Fruit fly (Drosophila melanogaster): ENCODE results near the gene CG13999.

Gene CG13999

dm6 chr2L:5979957-5980861, 23.9 kb upstream of the CG13999 start (continued):
- no peak for TF ChIP-seq ttk (GFP tag; IDR thresholded peaks at IDR 0.05)
- peak; percentile 4 for TF ChIP-seq CG15269 (tag; optimal IDR thresholded peaks at IDR 0.05)
- no peak for TF ChIP-seq ato (GFP tag; IDR thresholded peaks at IDR 0.05; ENCODE audit: partially characterized antibody)
- no peak for TF ChIP-seq CG6254 (GFP tag; optimal IDR thresholded peaks at IDR 0.05)
- TF ChIP-seq CG15011 (GFP tag; optimal IDR thresholded peaks at IDR 0.05), result no peak
- peak; percentile 31 for TF ChIP-seq Asciz (GFP tag; optimal IDR thresholded peaks at IDR 0.05)
- TF ChIP-seq Gug (GFP tag; IDR thresholded peaks at IDR 0.05), result no peak
- TF ChIP-seq CG1603 (tag; optimal IDR thresholded peaks at IDR 0.05), result no peak
- TF ChIP-seq gro (GFP tag; optimal IDR thresholded peaks at IDR 0.05), result no peak
- TF ChIP-seq YL-1 (GFP tag; optimal IDR thresholded peaks at IDR 0.05), result peak; percentile 23
- peak; percentile 83 for TF ChIP-seq HLHmδ (GFP tag; optimal IDR thresholded peaks at IDR 0.05)
- no peak for TF ChIP-seq E2f1 (GFP tag; IDR thresholded peaks at IDR 0.05)
- no peak for TF ChIP-seq ci (GFP tag; IDR thresholded peaks at IDR 0.05)
- no peak for TF ChIP-seq vnd (GFP tag; IDR thresholded peaks at IDR 0.05; ENCODE audit: partially characterized antibody)
- TF ChIP-seq tgo (GFP tag; IDR thresholded peaks at IDR 0.05), result no peak
- no peak for TF ChIP-seq stc (GFP tag; IDR thresholded peaks at IDR 0.05)
- TF ChIP-seq Sry-β (GFP tag; optimal IDR thresholded peaks at IDR 0.05), result no peak
- peak; percentile 73 for TF ChIP-seq lab (GFP tag; optimal IDR thresholded peaks at IDR 0.05)
- no peak for TF ChIP-seq CG13123 (GFP tag; optimal IDR thresholded peaks at IDR 0.05)
- TF ChIP-seq CG10543 (GFP tag; optimal IDR thresholded peaks at IDR 0.05), result peak; percentile 65
- peak; percentile 25 for TF ChIP-seq CG15514 (GFP tag; optimal IDR thresholded peaks at IDR 0.05)
- TF ChIP-seq Fer2 (tag; optimal IDR thresholded peaks at IDR 0.05), result no peak
- TF ChIP-seq bbx (GFP tag; IDR thresholded peaks at IDR 0.05; ENCODE audit: partially characterized antibody), result no peak
- no peak for TF ChIP-seq ewg (GFP tag; optimal IDR thresholded peaks at IDR 0.05)
- TF ChIP-seq otp (GFP tag; IDR thresholded peaks at IDR 0.05), result no peak
- no peak for TF ChIP-seq z (GFP tag; IDR thresholded peaks at IDR 0.05)
- TF ChIP-seq hkb (optimal IDR thresholded peaks at IDR 0.05), result no peak
- no peak for TF ChIP-seq hkb (GFP tag; IDR thresholded peaks at IDR 0.05)
- no peak for TF ChIP-seq CG16815 (GFP tag; optimal IDR thresholded peaks at IDR 0.05)
- TF ChIP-seq Fer1 (GFP tag; optimal IDR thresholded peaks at IDR 0.05), result peak; percentile 82
- no peak for TF ChIP-seq Xrp1 (GFP tag; IDR thresholded peaks at IDR 0.05)
- TF ChIP-seq CG43689 (GFP tag; IDR thresholded peaks at IDR 0.05), result no peak
- TF ChIP-seq ab (GFP tag; optimal IDR thresholded peaks at IDR 0.05), result no peak
- TF ChIP-seq dmrt99B (tag; optimal IDR thresholded peaks at IDR 0.05), result peak; percentile 30
- peak in 1 of 3 experiments; percentile 79 for TF ChIP-seq Stat92E (GFP tag; optimal IDR thresholded peaks at IDR 0.05)
- no peak for TF ChIP-seq repo (GFP tag; optimal IDR thresholded peaks at IDR 0.05)
- TF ChIP-seq Opbp (GFP tag; IDR thresholded peaks at IDR 0.05; ENCODE audit: partially characterized antibody), result no peak
- no peak for TF ChIP-seq CG32767 (GFP tag; IDR thresholded peaks at IDR 0.05)
- peak; percentile 80 for TF ChIP-seq CG6765 (GFP tag; optimal IDR thresholded peaks at IDR 0.05)
- no peak for TF ChIP-seq so (GFP tag; IDR thresholded peaks at IDR 0.05)
- TF ChIP-seq CG12769 (tag; optimal IDR thresholded peaks at IDR 0.05), result peak; percentile 23
- no peak for TF ChIP-seq CG11695 (GFP tag; IDR thresholded peaks at IDR 0.05)
- TF ChIP-seq Usf (GFP tag; optimal IDR thresholded peaks at IDR 0.05), result no peak
- no peak for TF ChIP-seq BEAF-32 (GFP tag; optimal IDR thresholded peaks at IDR 0.05)
- no peak for TF ChIP-seq CG11456 (GFP tag; IDR thresholded peaks at IDR 0.05)
- peak; percentile 26 for TF ChIP-seq CG10147 (GFP tag; optimal IDR thresholded peaks at IDR 0.05)
- no peak for TF ChIP-seq cas (GFP tag; IDR thresholded peaks at IDR 0.05)
- TF ChIP-seq NC2α (GFP tag; optimal IDR thresholded peaks at IDR 0.05), result no peak
